Fruit fly (Drosophila melanogaster): ENCODE data around the gene Phf5a.

The Phf5a gene

dm6 chr2L:6481310-6481738, 9.3 kb downstream of the Phf5a start (continued):
- TF ChIP-seq jigr1 (GFP tag; IDR thresholded peaks at IDR 0.05) (no peak), CG11247 (GFP tag; IDR thresholded peaks at IDR 0.05) (no peak), CG17328 (GFP tag; IDR thresholded peaks at IDR 0.05) (no peak), CG6654 (GFP tag; optimal IDR thresholded peaks at IDR 0.05) (no peak), Bdp1 (GFP tag; optimal IDR thresholded peaks at IDR 0.05) (no peak), z (GFP tag; IDR thresholded peaks at IDR 0.05) (no peak), CG2199 (GFP tag; IDR thresholded peaks at IDR 0.05) (0 out of 3 replicates have a peak, but pooled peaks have one; percentile 30), bbx (GFP tag; IDR thresholded peaks at IDR 0.05; ENCODE audit: partially characterized antibody) (peak; percentile 53; the same call in 1 of the 2 replicates), Side (GFP tag; optimal IDR thresholded peaks at IDR 0.05) (no peak), CG16779 (GFP tag; IDR thresholded peaks at IDR 0.05) (no peak), E2f1 (GFP tag; IDR thresholded peaks at IDR 0.05) (no peak; the same call in 1 of the 2 replicates), Hey (tag; optimal IDR thresholded peaks at IDR 0.05) (no peak), fd96Cb (tag; optimal IDR thresholded peaks at IDR 0.05) (no peak), ranshi (GFP tag; IDR thresholded peaks at IDR 0.05) (0 out of 2 replicates have a peak, but pooled peaks have one; percentile 40), CG32532 (GFP tag; IDR thresholded peaks at IDR 0.05) (peak; percentile 33; the same call in 1 of the 2 replicates), ato (GFP tag; IDR thresholded peaks at IDR 0.05; ENCODE audit: partially characterized antibody) (no peak; the same call in 1 of the 2 replicates), Tbp (GFP tag; optimal IDR thresholded peaks at IDR 0.05) (no peak), ems (GFP tag; optimal IDR thresholded peaks at IDR 0.05) (no peak), CG33213 (GFP tag; optimal IDR thresholded peaks at IDR 0.05) (no peak), CG10654 (GFP tag; optimal IDR thresholded peaks at IDR 0.05) (no peak), Hr51 (GFP tag; optimal IDR thresholded peaks at IDR 0.05) (no peak), CG6175 (GFP tag; IDR thresholded peaks at IDR 0.05) (0 out of 3 replicates have a peak, but pooled peaks have one; percentile 33), CG12071 (GFP tag; optimal IDR thresholded peaks at IDR 0.05) (no peak), ftz-f1 (GFP tag; optimal IDR thresholded peaks at IDR 0.05) (no peak), trh (GFP tag; optimal IDR thresholded peaks at IDR 0.05) (no peak), CG8765 (GFP tag; IDR thresholded peaks at IDR 0.05) (no peak), fru (optimal IDR thresholded peaks at IDR 0.05) (no peak), pros (GFP tag; optimal IDR thresholded peaks at IDR 0.05) (peak; percentile 61), CG12659 (GFP tag; optimal IDR thresholded peaks at IDR 0.05) (peak; percentile 17), Antp (GFP tag; optimal IDR thresholded peaks at IDR 0.05) (no peak), lmd (GFP tag; IDR thresholded peaks at IDR 0.05) (no peak), schlank (tag; optimal IDR thresholded peaks at IDR 0.05) (no peak), CG8478 (optimal IDR thresholded peaks at IDR 0.05) (peak; percentile 71), Nf-YB (GFP tag; optimal IDR thresholded peaks at IDR 0.05) (no peak), CG16813 (GFP tag; IDR thresholded peaks at IDR 0.05; ENCODE audit: partially characterized antibody) (no peak), H15 (GFP tag; IDR thresholded peaks at IDR 0.05) (no peak), Gsc (GFP tag; IDR thresholded peaks at IDR 0.05) (no peak), CG2120 (GFP tag; optimal IDR thresholded peaks at IDR 0.05) (peak; percentile 16), Abd-B (GFP tag; optimal IDR thresholded peaks at IDR 0.05) (no peak), Camta (GFP tag; optimal IDR thresholded peaks at IDR 0.05) (no peak), sr (GFP tag; IDR thresholded peaks at IDR 0.05) (no peak), CG6854 (GFP tag; optimal IDR thresholded peaks at IDR 0.05) (no peak), sqz (GFP tag; optimal IDR thresholded peaks at IDR 0.05) (peak; percentile 79), Meics (GFP tag; optimal IDR thresholded peaks at IDR 0.05) (peak; percentile 2), CG15514 (GFP tag; optimal IDR thresholded peaks at IDR 0.05) (peak; percentile 73), Fer1 (GFP tag; optimal IDR thresholded peaks at IDR 0.05) (peak; percentile 40), ash1 (GFP tag; optimal IDR thresholded peaks at IDR 0.05) (no peak), CG31224 (GFP tag; IDR thresholded peaks at IDR 0.05) (no peak), Awh (GFP tag; IDR thresholded peaks at IDR 0.05) (no peak), CG10543 (GFP tag; optimal IDR thresholded peaks at IDR 0.05) (peak; percentile 71), Sox102F (GFP tag; optimal IDR thresholded peaks at IDR 0.05) (no peak), Chrac-16 (GFP tag; optimal IDR thresholded peaks at IDR 0.05) (no peak)
